Fruit fly (Drosophila melanogaster) whole organism, embryonic: ENCODE measurements around the gene Tango2.

Experiments
- Adf1 ChIP-seq: fragments of 200-800 bp; sonication (Bioruptor generic); IDR thresholded peaks from 2 replicates; pipeline ENCODE4 v1.3.6; 2022; ENCODE audit warnings: missing biosample characterization, missing genetic modification characterization
- Antp ChIP-seq: fragments of 200-800 bp; sonication (Bioruptor generic); optimal IDR thresholded peaks from 3 replicates; lab custom pipeline; 2016; ENCODE audit warnings: missing biosample characterization, missing genetic modification characterization
- Awh ChIP-seq: fragments of 200-800 bp; sonication (Bioruptor generic); IDR thresholded peaks from 2 replicates; pipeline ENCODE4, ENCODE4 v1.3.6; 2022; ENCODE audit warnings: missing biosample characterization, missing genetic modification characterization
- CG10274 ChIP-seq: fragments of 200-800 bp; sonication (Bioruptor generic); optimal IDR thresholded peaks from 3 replicates; lab custom pipeline; 2017; ENCODE audit warnings: missing biosample characterization, mild to moderate bottlenecking, missing genetic modification characterization
- CG10321 ChIP-seq: fragments of 200-800 bp; sonication (Bioruptor generic); IDR thresholded peaks from 2 replicates; pipeline ENCODE4 v1.3.6; 2022; ENCODE audit warnings: missing biosample characterization, missing genetic modification characterization
- CG11504 ChIP-seq: fragments of 200-800 bp; sonication (Bioruptor generic); optimal IDR thresholded peaks from 3 replicates; lab custom pipeline; 2019; ENCODE audit warnings: missing biosample characterization, mild to moderate bottlenecking, missing genetic modification characterization, moderate library complexity
- CG11696 ChIP-seq: fragments of 200-800 bp; sonication (Bioruptor generic); IDR thresholded peaks from 2 replicates; pipeline ENCODE4 v1.3.6; 2022; ENCODE audit warnings: missing biosample characterization, missing genetic modification characterization
- CG12071 ChIP-seq: fragments of 200-800 bp; sonication (Bioruptor generic); optimal IDR thresholded peaks from 3 replicates; lab custom pipeline; 2018; ENCODE audit warnings: missing biosample characterization, mild to moderate bottlenecking, missing genetic modification characterization
- CG12391 ChIP-seq: fragments of 200-800 bp; sonication (Bioruptor generic); optimal IDR thresholded peaks from 3 replicates; lab custom pipeline; 2018; ENCODE audit warnings: missing biosample characterization, mild to moderate bottlenecking, missing genetic modification characterization, moderate library complexity
- CG13624 ChIP-seq: fragments of 200-800 bp; sonication (Bioruptor generic); optimal IDR thresholded peaks from 2 replicates; lab custom pipeline; 2016; ENCODE audit warnings: missing biosample characterization, missing genetic modification characterization
- CG13894 ChIP-seq: fragments of 200-800 bp; sonication (Bioruptor generic); optimal IDR thresholded peaks from 3 replicates; lab custom pipeline; 2018; ENCODE audit warnings: missing biosample characterization, mild to moderate bottlenecking, missing genetic modification characterization, moderate library complexity
- CG17361 ChIP-seq: fragments of 200-800 bp; sonication (Bioruptor generic); IDR thresholded peaks from 3 replicates; pipeline ENCODE4 v1.3.6; 2022; ENCODE audit warnings: missing biosample characterization, missing genetic modification characterization
- CG17802 ChIP-seq: fragments of 200-800 bp; sonication (Bioruptor generic); optimal IDR thresholded peaks from 2 replicates; lab custom pipeline; 2018; ENCODE audit warnings: missing biosample characterization, mild to moderate bottlenecking, missing genetic modification characterization, moderate library complexity
- CG17912 ChIP-seq: fragments of 200-800 bp; sonication (Bioruptor generic); optimal IDR thresholded peaks from 2 replicates; lab custom pipeline; 2018; ENCODE audit warnings: missing biosample characterization, mild to moderate bottlenecking, missing genetic modification characterization
- CG18476 ChIP-seq: fragments of 200-800 bp; sonication (Bioruptor generic); optimal IDR thresholded peaks from 2 replicates; lab custom pipeline; 2016; ENCODE audit warnings: missing biosample characterization, mild to moderate bottlenecking, missing genetic modification characterization
- CG18599 ChIP-seq: fragments of 200-800 bp; sonication (Bioruptor generic); optimal IDR thresholded peaks from 3 replicates; lab custom pipeline; 2017; ENCODE audit warnings: missing biosample characterization, missing genetic modification characterization, mild to moderate bottlenecking, moderate library complexity, missing genetic modification reagents
- CG2678 ChIP-seq: fragments of 200-800 bp; sonication (Bioruptor generic); optimal IDR thresholded peaks from 3 replicates; lab custom pipeline; 2019; ENCODE audit warnings: missing biosample characterization, mild to moderate bottlenecking, missing genetic modification characterization, moderate library complexity
- CG30020 ChIP-seq: fragments of 200-800 bp; optimal IDR thresholded peaks from 2 replicates; lab custom pipeline; 2019; ENCODE audit warnings: missing biosample characterization, mild to moderate bottlenecking, missing genetic modification characterization, moderate library complexity
- CG30403 ChIP-seq: fragments of 200-800 bp; sonication (Bioruptor generic); optimal IDR thresholded peaks from 3 replicates; lab custom pipeline; 2016; ENCODE audit warnings: missing biosample characterization, missing genetic modification characterization
- CG31365 ChIP-seq: fragments of 200-800 bp; sonication (Bioruptor generic); optimal IDR thresholded peaks from 2 replicates; lab custom pipeline; 2018; ENCODE audit warnings: missing biosample characterization, mild to moderate bottlenecking, missing genetic modification characterization
- CG31441 ChIP-seq: fragments of 200-800 bp; sonication (Bioruptor generic); IDR thresholded peaks from 2 replicates; pipeline ENCODE4 v1.3.6; 2022; ENCODE audit warnings: missing biosample characterization, missing genetic modification characterization
- CG4424 ChIP-seq: fragments of 200-800 bp; sonication (Bioruptor generic); optimal IDR thresholded peaks from 3 replicates; lab custom pipeline; 2016; ENCODE audit warnings: missing biosample characterization, missing genetic modification characterization
- CG7372 ChIP-seq: fragments of 200-800 bp; sonication (Bioruptor generic); IDR thresholded peaks from 2 replicates; pipeline ENCODE4 v1.3.6; 2022; ENCODE audit warnings: missing biosample characterization, missing genetic modification characterization
- CG8765 ChIP-seq: fragments of 200-800 bp; sonication (Bioruptor generic); IDR thresholded peaks from 2 replicates; pipeline ENCODE4 v1.3.6; 2022; ENCODE audit warnings: missing biosample characterization, missing genetic modification characterization
- CG9797 ChIP-seq: fragments of 200-800 bp; sonication (Bioruptor generic); optimal IDR thresholded peaks from 3 replicates; lab custom pipeline; 2018; ENCODE audit warnings: missing biosample characterization, mild to moderate bottlenecking, missing genetic modification characterization
- CHES-1-like ChIP-seq: fragments of 200-800 bp; sonication (Bioruptor generic); optimal IDR thresholded peaks from 2 replicates; lab custom pipeline; 2016; ENCODE audit warnings: missing biosample characterization, missing genetic modification characterization
- Chrac-16 ChIP-seq: fragments of 200-800 bp; sonication (Bioruptor generic); optimal IDR thresholded peaks from 3 replicates; lab custom pipeline; 2016; ENCODE audit warnings: missing biosample characterization, missing genetic modification characterization
- E2f2 ChIP-seq: fragments of 200-800 bp; sonication (Bioruptor generic); IDR thresholded peaks from 2 replicates; pipeline ENCODE4 v1.3.6; 2022; ENCODE audit warnings: missing biosample characterization, missing genetic modification characterization
- H2.0 ChIP-seq: fragments of 200-800 bp; sonication (Bioruptor generic); IDR thresholded peaks from 2 replicates; pipeline ENCODE4 v1.3.6; 2022; ENCODE audit warnings: missing biosample characterization, missing genetic modification characterization
- HLH3B ChIP-seq: fragments of 200-800 bp; sonication (Bioruptor generic); IDR thresholded peaks from 2 replicates; pipeline ENCODE4 v1.3.6; 2022; ENCODE audit warnings: missing biosample characterization, missing genetic modification characterization
- MBD-R2 ChIP-seq: fragments of 200-800 bp; sonication (Bioruptor generic); IDR thresholded peaks from 2 replicates; pipeline ENCODE4 v1.3.6; 2022; ENCODE audit warnings: missing biosample characterization, missing genetic modification characterization
- Med ChIP-seq: fragments of 200-800 bp; sonication (Bioruptor generic); peaks from one replicate; lab custom pipeline; 2016; ENCODE audit warnings: missing biosample characterization, missing genetic modification characterization, mild to moderate bottlenecking, inconsistent platforms, moderate library complexity
- Oli ChIP-seq: fragments of 200-800 bp; sonication (Bioruptor generic); optimal IDR thresholded peaks from 2 replicates; lab custom pipeline; 2018; ENCODE audit warnings: missing biosample characterization, mild to moderate bottlenecking, missing genetic modification characterization, moderate library complexity
- PHDP ChIP-seq: fragments of 200-800 bp; sonication (Bioruptor generic); optimal IDR thresholded peaks from 3 replicates; lab custom pipeline; 2018; ENCODE audit warnings: missing biosample characterization, mild to moderate bottlenecking, missing genetic modification characterization, moderate library complexity
- Sry-δ ChIP-seq: fragments of 200-800 bp; sonication (Bioruptor generic); optimal IDR thresholded peaks from 2 replicates; lab custom pipeline; 2016; ENCODE audit warnings: missing biosample characterization, missing genetic modification characterization
- Ssrp ChIP-seq: fragments of 200-800 bp; sonication (Bioruptor generic); optimal IDR thresholded peaks from 2 replicates; lab custom pipeline; 2018; ENCODE audit warnings: missing biosample characterization, mild to moderate bottlenecking, missing genetic modification characterization, moderate library complexity
- Vsx1 ChIP-seq: fragments of 200-800 bp; sonication (Bioruptor generic); optimal IDR thresholded peaks from 2 replicates; lab custom pipeline; 2017; ENCODE audit warnings: missing biosample characterization, mild to moderate bottlenecking, missing genetic modification characterization, missing genetic modification reagents
- danr ChIP-seq: fragments of 200-800 bp; sonication (Bioruptor generic); IDR thresholded peaks from 2 replicates; pipeline ENCODE4 v1.3.6; 2022; ENCODE audit warnings: missing biosample characterization, missing genetic modification characterization
- dpn ChIP-seq, 2 experiments: fragments of 200-800 bp; sonication (Bioruptor generic); optimal IDR thresholded peaks; 3 replicates each; lab custom pipeline; 2016; ENCODE audit warnings: missing biosample characterization in 2 of 2, missing genetic modification characterization in 2 of 2
- exex ChIP-seq: fragments of 200-800 bp; sonication (Bioruptor generic); optimal IDR thresholded peaks from 4 replicates; lab custom pipeline; 2018; ENCODE audit warnings: missing biosample characterization, mild to moderate bottlenecking, missing genetic modification characterization, moderate library complexity
- gsb-n ChIP-seq: fragments of 200-800 bp; sonication (Bioruptor generic); optimal IDR thresholded peaks from 3 replicates; lab custom pipeline; 2018; ENCODE audit warnings: missing biosample characterization, mild to moderate bottlenecking, missing genetic modification characterization
- jumu ChIP-seq: fragments of 200-800 bp; sonication (Bioruptor generic); optimal IDR thresholded peaks from 3 replicates; lab custom pipeline; 2016; ENCODE audit warnings: missing biosample characterization, missing genetic modification characterization
- kay ChIP-seq: fragments of 200-800 bp; sonication (Bioruptor generic); optimal IDR thresholded peaks from 2 replicates; lab custom pipeline; 2016; ENCODE audit warnings: missing biosample characterization, missing genetic modification characterization
- klu ChIP-seq: fragments of 200-800 bp; sonication (Bioruptor generic); IDR thresholded peaks from 2 replicates; pipeline ENCODE4 v1.3.6; 2022; ENCODE audit warnings: missing biosample characterization, missing genetic modification characterization
- kni ChIP-seq: fragments of 200-800 bp; sonication (Bioruptor generic); optimal IDR thresholded peaks from 3 replicates; lab custom pipeline; 2017; ENCODE audit warnings: mild to moderate bottlenecking, missing biosample characterization, missing genetic modification reagents, missing genetic modification characterization
- pum ChIP-seq: fragments of 200-800 bp; sonication (Bioruptor generic); optimal IDR thresholded peaks from 2 replicates; lab custom pipeline; 2016; ENCODE audit warnings: missing biosample characterization, missing genetic modification characterization
- yki ChIP-seq: fragments of >200 bp; optimal IDR thresholded peaks from 3 replicates; lab custom pipeline; 2018
- zfh1 ChIP-seq: fragments of 200-800 bp; sonication (Bioruptor generic); IDR thresholded peaks from 3 replicates; pipeline ENCODE4 v1.3.6; 2022; ENCODE audit warnings: missing biosample characterization, missing genetic modification characterization
- zfh2 ChIP-seq: fragments of 200-800 bp; sonication (Bioruptor generic); optimal IDR thresholded peaks from 2 replicates; lab custom pipeline; 2016; ENCODE audit warnings: missing biosample characterization, missing genetic modification characterization

Gene Tango2

dm6 chrX:13629414-13629813 is 12.6 kb downstream of the Tango2 start:
- TF ChIP-seq CG30403 (GFP tag; lab: Kevin White, UChicago) (no peak), zfh2 (GFP tag; lab: Kevin White, UChicago) (no peak), kni (GFP tag; lab: Kevin White, UChicago) (no peak), Vsx1 (GFP tag; lab: Kevin White, UChicago) (no peak), MBD-R2 (GFP tag; lab: Robert Waterston, UW) (no peak), CG18599 (GFP tag; lab: Kevin White, UChicago) (no peak), H2.0 (GFP tag; lab: Robert Waterston, UW) (no peak), CG31365 (no peak), CG10321 (GFP tag; lab: Robert Waterston, UW) (no peak), jumu (no peak), CG7372 (GFP tag; lab: Robert Waterston, UW) (no peak), CG13624 (no peak), klu (GFP tag; lab: Robert Waterston, UW) (no peak), CG12071 (GFP tag; lab: Kevin White, UChicago) (no peak), CG17802 (tag; lab: Kevin White, UChicago) (no peak), CG4424 (GFP tag; lab: Kevin White, UChicago) (no peak), PHDP (tag; lab: Kevin White, UChicago) (no peak), exex (tag; lab: Kevin White, UChicago) (no peak), CG30020 (tag; lab: Kevin White, UChicago) (no peak), yki (lab: Kevin White, UChicago) (no peak)

DNA sequence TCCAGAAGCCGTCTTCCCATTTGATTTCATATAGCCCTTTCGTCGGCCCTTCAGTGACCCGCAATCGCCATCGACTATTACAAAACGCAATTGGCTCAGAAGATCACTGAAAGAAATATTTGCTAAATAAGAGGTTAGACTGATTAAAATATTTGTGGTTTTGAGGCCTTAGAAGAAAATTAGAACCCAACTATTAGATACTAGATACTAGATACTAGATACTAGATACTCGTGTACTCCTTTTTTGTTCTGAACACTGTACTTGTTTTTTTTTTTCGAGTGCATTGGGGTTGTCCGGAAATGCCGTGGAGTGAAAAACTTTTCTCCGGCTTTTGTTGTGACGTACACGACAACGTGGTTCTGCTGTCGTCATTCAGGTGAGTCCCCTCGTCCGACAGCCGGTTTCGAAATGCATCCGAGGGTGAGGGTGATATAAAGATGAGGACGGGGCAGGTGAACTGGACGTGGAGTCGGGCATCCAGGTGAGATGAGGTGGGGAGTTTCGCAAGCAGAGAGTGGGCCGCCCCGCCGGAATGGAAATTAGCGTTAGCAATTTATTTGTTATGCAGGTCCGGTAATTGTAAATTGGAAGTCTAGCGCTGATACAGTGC is 13.6 kb downstream of the Tango2 start:
- peak; percentile 25 for TF ChIP-seq PHDP (tag; lab: Kevin White, UChicago)
- TF ChIP-seq CG11504 (tag; lab: Kevin White, UChicago) = peak; percentile 58
- peak; percentile 11 for TF ChIP-seq Sry-δ (GFP tag; lab: Kevin White, UChicago)
- TF ChIP-seq CG17912 (GFP tag; lab: Kevin White, UChicago) = no peak
- TF ChIP-seq CG11696 = no peak
- TF ChIP-seq Med = peak; percentile 81
- peak; percentile 11 for TF ChIP-seq Chrac-16 (GFP tag; lab: Kevin White, UChicago)
- TF ChIP-seq HLH3B (GFP tag; lab: Robert Waterston, UW) = 0 out of 2 replicates have a peak, but pooled peaks have one; percentile 24
- TF ChIP-seq Antp (GFP tag; lab: Kevin White, UChicago) = peak; percentile 25
- TF ChIP-seq CG9797 (GFP tag; lab: Kevin White, UChicago) = no peak
- peak; percentile 33 for TF ChIP-seq pum
- no peak for TF ChIP-seq Adf1 (GFP tag; lab: Robert Waterston, UW)
- no peak for TF ChIP-seq CG18476 (GFP tag; lab: Kevin White, UChicago)
- TF ChIP-seq H2.0 (GFP tag; lab: Robert Waterston, UW) = 0 out of 2 replicates have a peak, but pooled peaks have one; percentile 6
- 0 out of 3 replicates have a peak, but pooled peaks have one; percentile 44 for TF ChIP-seq zfh1
- no peak for TF ChIP-seq exex (tag; lab: Kevin White, UChicago)
- TF ChIP-seq Awh (GFP tag; lab: Robert Waterston, UW) = no peak
- no peak for TF ChIP-seq CG10274 (GFP tag; lab: Kevin White, UChicago)
- no peak for TF ChIP-seq E2f2 (GFP tag; lab: Robert Waterston, UW)
- TF ChIP-seq danr (GFP tag; lab: Robert Waterston, UW) = 0 out of 2 replicates have a peak, but pooled peaks have one; percentile 20
- TF ChIP-seq CG13894 = no peak
- peak; percentile 38; the same call in 1 of the 2 replicates for TF ChIP-seq CG31441 (GFP tag; lab: Robert Waterston, UW)
- TF ChIP-seq CG12391 (tag; lab: Kevin White, UChicago) = peak; percentile 30
- peak; percentile 33 for TF ChIP-seq Oli (tag; lab: Kevin White, UChicago)
- peak; percentile 15 for TF ChIP-seq CHES-1-like (GFP tag; lab: Kevin White, UChicago)
- 0 out of 2 replicates have a peak, but pooled peaks have one; percentile 15 for TF ChIP-seq CG8765 (GFP tag; lab: Robert Waterston, UW)
- TF ChIP-seq CG17361 = peak; percentile 51; the same call in 2 of the 3 replicates
- TF ChIP-seq Ssrp (tag; lab: Kevin White, UChicago) = peak; percentile 19
- TF ChIP-seq dpn (GFP tag; optimal IDR thresholded peaks at IDR 0.05; lab: Kevin White, UChicago) = peak; percentile 1 to 26
- peak; percentile 18 for TF ChIP-seq gsb-n (tag; lab: Kevin White, UChicago)
- peak; percentile 38 for TF ChIP-seq CG2678 (tag; lab: Kevin White, UChicago)
- no peak for TF ChIP-seq kay (GFP tag; lab: Kevin White, UChicago)
